Fruit fly (Drosophila melanogaster): ENCODE data around the gene jp.

DNA sequence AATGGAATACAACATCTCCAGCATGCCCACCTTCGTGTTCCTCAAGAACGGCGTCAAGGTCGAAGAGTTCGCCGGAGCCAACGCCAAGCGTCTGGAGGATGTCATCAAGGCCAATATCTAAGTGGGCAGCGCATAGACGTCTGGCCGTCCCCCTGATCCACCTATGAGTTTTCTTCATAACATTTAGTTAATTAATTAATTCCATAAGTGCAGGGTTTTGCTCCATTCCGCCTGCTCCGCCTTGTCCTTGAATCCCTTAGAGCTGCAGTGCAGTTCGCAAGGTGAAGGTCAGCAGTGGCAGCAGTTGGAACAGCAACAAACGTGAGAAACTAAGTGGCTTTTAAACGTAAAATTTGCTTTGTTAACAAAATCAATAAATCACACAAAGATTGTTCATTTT lies 49.0 kb upstream of the jp start:
- TF ChIP-seq sc (optimal IDR thresholded peaks at IDR 0.05): no peak
- no peak for TF ChIP-seq sc (GFP tag; optimal IDR thresholded peaks at IDR 0.05)
- no peak for TF ChIP-seq Ptx1 (GFP tag; IDR thresholded peaks at IDR 0.05)

Measured in whole organism, embryonic.